Worm (Caenorhabditis elegans) whole organism, late embryonic: Measurements from ENCODE around the gene M163.5.
A peak's percentile ranks its signal among the peaks of the same experiment; 100 is the strongest.

ENCODE experiments used
- C38D4.7 ChIP-seq: fragments of 200-800 bp; sonication (Bioruptor generic); optimal IDR thresholded peaks from 2 replicates; lab custom pipeline; 2018; ENCODE audit warnings: mild to moderate bottlenecking, missing genetic modification characterization, moderate library complexity, missing compliant biosample characterization
- F13H6.1 ChIP-seq: sonication (generic microtip); optimal IDR thresholded peaks from 2 replicates; lab custom pipeline; 2016; ENCODE audit warnings: missing genetic modification characterization, missing compliant biosample characterization
- K09A11.1 ChIP-seq: sonication (generic microtip); optimal IDR thresholded peaks from 2 replicates; lab custom pipeline; 2017; ENCODE audit warnings: antibody characterized with exemption, mild to moderate bottlenecking, missing genetic modification characterization, missing compliant biosample characterization; ENCODE audit not compliant: insufficient read depth
- T23F11.4 ChIP-seq: fragments of 200-800 bp; sonication (Bioruptor generic); optimal IDR thresholded peaks from 2 replicates; lab custom pipeline; 2018; ENCODE audit warnings: mild to moderate bottlenecking, missing genetic modification characterization, missing compliant biosample characterization
- Y22D7AL.16 ChIP-seq: sonication (generic microtip); optimal IDR thresholded peaks from 2 replicates; lab custom pipeline; 2016; ENCODE audit warnings: missing genetic modification characterization, missing compliant biosample characterization
- ahr-1 ChIP-seq: sonication (generic microtip); optimal IDR thresholded peaks from 2 replicates; lab custom pipeline; 2016; ENCODE audit warnings: missing genetic modification characterization, missing compliant biosample characterization
- ama-1 ChIP-seq: fragments of 150-350 bp; optimal IDR thresholded peaks from 2 replicates; lab custom pipeline; 2014
- ceh-14 ChIP-seq: sonication (generic microtip); optimal IDR thresholded peaks from 2 replicates; lab custom pipeline; 2016; ENCODE audit warnings: missing genotype, missing genetic modification characterization, missing compliant biosample characterization
- ceh-22 ChIP-seq: sonication (generic microtip); optimal IDR thresholded peaks from 2 replicates; lab custom pipeline; 2017; ENCODE audit warnings: missing biosample characterization, missing genetic modification characterization
- ceh-30 ChIP-seq: fragments of 150-350 bp; optimal IDR thresholded peaks from 2 replicates; lab custom pipeline; 2014; ENCODE audit warnings: missing biosample characterization, missing genetic modification characterization
- ceh-45 ChIP-seq: fragments of 200-800 bp; sonication (Bioruptor generic); IDR thresholded peaks from 2 replicates; pipeline ENCODE4 v1.3.6; 2022; ENCODE audit warnings: missing genetic modification reagents, missing genetic modification characterization, missing compliant biosample characterization
- ceh-48 ChIP-seq: sonication (generic microtip); optimal IDR thresholded peaks from 2 replicates; lab custom pipeline; 2016; ENCODE audit warnings: missing genetic modification characterization, inconsistent platforms, missing compliant biosample characterization
- ceh-6 ChIP-seq: fragments of 200-800 bp; sonication (Bioruptor generic); optimal IDR thresholded peaks from 2 replicates; lab custom pipeline; 2018; ENCODE audit warnings: mild to moderate bottlenecking, missing genetic modification characterization, missing compliant biosample characterization
- ceh-9 ChIP-seq: sonication (generic microtip); optimal IDR thresholded peaks from 2 replicates; lab custom pipeline; 2016; ENCODE audit warnings: mild to moderate bottlenecking, missing genetic modification characterization, inconsistent platforms, missing compliant biosample characterization
- dve-1 ChIP-seq: sonication (generic microtip); optimal IDR thresholded peaks from 2 replicates; lab custom pipeline; 2017; ENCODE audit warnings: antibody characterized with exemption, mild to moderate bottlenecking, missing genetic modification characterization, missing compliant biosample characterization
- elt-2 ChIP-seq: sonication (generic microtip); optimal IDR thresholded peaks from 2 replicates; lab custom pipeline; 2016; ENCODE audit warnings: missing genetic modification reagents, missing genetic modification characterization, missing compliant biosample characterization
- eyg-1 ChIP-seq: sonication (generic microtip); optimal IDR thresholded peaks from 2 replicates; lab custom pipeline; 2016; ENCODE audit warnings: missing genotype, missing genetic modification characterization, missing compliant biosample characterization
- fkh-10 ChIP-seq: fragments of 150-350 bp; optimal IDR thresholded peaks from 2 replicates; lab custom pipeline; 2014; ENCODE audit warnings: missing biosample characterization, missing genetic modification reagents, missing genetic modification characterization
- fkh-6 ChIP-seq: sonication (generic microtip); optimal IDR thresholded peaks from 2 replicates; lab custom pipeline; 2016; ENCODE audit warnings: missing genetic modification characterization, missing compliant biosample characterization
- lim-6 ChIP-seq: sonication (generic microtip); optimal IDR thresholded peaks from 2 replicates; lab custom pipeline; 2016; ENCODE audit warnings: missing genetic modification characterization, missing compliant biosample characterization
- lin-11 ChIP-seq: fragments of 200-800 bp; sonication (Bioruptor generic); optimal IDR thresholded peaks from 2 replicates; lab custom pipeline; 2018; ENCODE audit warnings: mild to moderate bottlenecking, missing genetic modification characterization, missing compliant biosample characterization
- madf-2 ChIP-seq: sonication (generic microtip); optimal IDR thresholded peaks from 2 replicates; lab custom pipeline; 2017; ENCODE audit warnings: missing genetic modification characterization, missing compliant biosample characterization
- nhr-11 ChIP-seq: fragments of 150-350 bp; optimal IDR thresholded peaks from 2 replicates; lab custom pipeline; 2014; ENCODE audit warnings: missing biosample characterization, missing genetic modification characterization
- nhr-232 ChIP-seq: sonication (generic microtip); optimal IDR thresholded peaks from 2 replicates; lab custom pipeline; 2016; ENCODE audit warnings: missing genetic modification characterization, missing compliant biosample characterization
- odd-2 ChIP-seq: sonication (generic microtip); optimal IDR thresholded peaks from 2 replicates; lab custom pipeline; 2017; ENCODE audit warnings: antibody characterized with exemption, mild to moderate bottlenecking, missing genetic modification characterization, missing compliant biosample characterization
- pha-2 ChIP-seq: sonication (generic microtip); optimal IDR thresholded peaks from 2 replicates; lab custom pipeline; 2017; ENCODE audit warnings: mild to moderate bottlenecking, missing genetic modification characterization, missing compliant biosample characterization
- pqm-1 ChIP-seq: sonication (generic microtip); optimal IDR thresholded peaks from 2 replicates; lab custom pipeline; 2016; ENCODE audit warnings: missing genetic modification characterization, missing compliant biosample characterization
- ref-2 ChIP-seq: sonication (generic microtip); optimal IDR thresholded peaks from 2 replicates; lab custom pipeline; 2016; ENCODE audit warnings: missing genetic modification characterization, missing compliant biosample characterization
- rnt-1 ChIP-seq: sonication (generic microtip); optimal IDR thresholded peaks from 2 replicates; lab custom pipeline; 2016; ENCODE audit warnings: missing genetic modification characterization, missing compliant biosample characterization
- sdc-2 ChIP-seq: sonication (generic microtip); optimal IDR thresholded peaks from 2 replicates; lab custom pipeline; 2016; ENCODE audit warnings: missing genotype, missing genetic modification characterization, missing compliant biosample characterization
- sox-2 ChIP-seq: fragments of 200-800 bp; sonication (Bioruptor generic); IDR thresholded peaks from 2 replicates; pipeline ENCODE4 v1.3.6; 2022; ENCODE audit warnings: missing genetic modification reagents, missing genetic modification characterization, missing compliant biosample characterization
- tbx-2 ChIP-seq: sonication (generic microtip); optimal IDR thresholded peaks from 2 replicates; lab custom pipeline; 2016; ENCODE audit warnings: missing genetic modification characterization, missing compliant biosample characterization
- ttx-3 ChIP-seq: sonication (generic microtip); optimal IDR thresholded peaks from 2 replicates; lab custom pipeline; 2016; ENCODE audit warnings: missing genetic modification reagents, missing genetic modification characterization, missing compliant biosample characterization
- unc-3 ChIP-seq, 2 experiments: fragments of 200-800 bp in 1 of 2; sonication (Bioruptor generic) in 1 of 2; sonication (generic microtip) in 1 of 2; conservative IDR thresholded peaks in 1 of 2; optimal IDR thresholded peaks in 1 of 2; 2 replicates each; pipeline versions ENCODE4 v1.3.6 to Lab custom; 2016 to 2022; ENCODE audit warnings: missing compliant biosample characterization in 2 of 2, missing genetic modification characterization in 2 of 2, missing genetic modification reagents in 1 of 2
- unc-42 ChIP-seq: sonication (generic microtip); optimal IDR thresholded peaks from 2 replicates; lab custom pipeline; 2016; ENCODE audit warnings: missing genotype, missing genetic modification characterization, missing compliant biosample characterization
- unc-55 ChIP-seq: sonication (generic microtip); optimal IDR thresholded peaks from 2 replicates; lab custom pipeline; 2017; ENCODE audit warnings: missing biosample characterization, missing genetic modification reagents, missing genetic modification characterization
- zip-5 ChIP-seq: sonication (generic microtip); optimal IDR thresholded peaks from 2 replicates; lab custom pipeline; 2016; ENCODE audit warnings: missing genetic modification characterization, missing compliant biosample characterization

M163.5 gene

DNA sequence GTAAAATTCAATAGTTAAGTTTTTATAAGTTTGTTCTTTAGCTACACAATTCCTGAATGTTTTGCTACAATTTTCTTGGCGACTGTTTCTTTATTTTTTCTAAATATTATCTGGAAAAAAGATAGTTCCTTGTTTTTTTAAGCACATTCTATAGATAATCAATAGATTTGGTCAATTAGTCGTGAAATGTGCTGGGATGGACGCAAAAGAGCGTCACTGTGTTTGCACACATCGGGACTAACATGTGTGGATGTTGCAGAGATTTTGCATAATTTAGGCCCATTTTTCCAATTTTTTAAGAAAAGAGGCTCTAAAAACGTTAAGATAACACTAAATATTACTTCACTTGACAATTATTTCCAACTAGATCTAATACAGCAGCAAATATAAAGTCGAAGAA lies 39.6 kb downstream of the M163.5 start:
- TF ChIP-seq F13H6.1 (tag; lab: Kevin White, UChicago) (no peak), ceh-48 (tag; lab: Kevin White, UChicago) (peak; percentile 95), fkh-6 (no peak), unc-42 (tag; lab: Kevin White, UChicago) (peak; percentile 77), odd-2 (tag; lab: Kevin White, UChicago) (no peak), ceh-9 (tag; lab: Kevin White, UChicago) (no peak), ttx-3 (tag; lab: Kevin White, UChicago) (peak; percentile 32), pha-2 (tag; lab: Kevin White, UChicago) (no peak), sox-2 (GFP tag; lab: Robert Waterston, UW) (no peak), pqm-1 (tag; lab: Kevin White, UChicago) (no peak), sdc-2 (tag; lab: Kevin White, UChicago) (peak; percentile 24), ceh-30 (no peak)

DNA sequence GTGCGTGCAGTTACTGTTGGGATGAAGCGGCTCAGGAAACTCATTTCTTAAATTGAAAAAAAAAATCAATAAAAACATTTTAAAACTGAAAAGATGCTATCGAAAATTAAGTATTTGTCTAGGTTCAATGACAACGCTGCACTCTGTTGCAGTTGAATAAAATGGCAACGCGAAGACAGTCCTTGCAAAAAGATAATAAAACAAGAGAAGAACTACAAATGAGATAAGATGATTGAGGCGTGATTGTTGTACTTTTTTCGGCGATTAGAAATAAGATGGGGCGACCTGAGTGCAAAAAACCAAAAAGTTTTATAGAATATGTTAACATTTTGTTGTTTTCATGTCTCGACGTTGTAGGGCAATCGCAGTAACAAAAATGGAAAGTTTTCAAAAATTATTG lies 41.2 kb downstream of the M163.5 start, which contains the start of gene gcsh-1:
gcsh-1 (minus strand) TSS at position 46 of the 400 bp plus-strand sequence.
- TF ChIP-seq unc-55 (GFP tag; lab: Kevin White, UChicago), result no peak
- TF ChIP-seq fkh-6, result no peak
- no peak for TF ChIP-seq lim-6 (tag; lab: Kevin White, UChicago)
- no peak for TF ChIP-seq T23F11.4 (GFP tag; lab: Kevin White, UChicago)
- TF ChIP-seq ama-1 (lab: Kevin White, UChicago), result no peak
- TF ChIP-seq elt-2 (tag; lab: Kevin White, UChicago), result peak; percentile 53
- no peak for TF ChIP-seq zip-5
- TF ChIP-seq, all 69 proteins: peak for 1

DNA sequence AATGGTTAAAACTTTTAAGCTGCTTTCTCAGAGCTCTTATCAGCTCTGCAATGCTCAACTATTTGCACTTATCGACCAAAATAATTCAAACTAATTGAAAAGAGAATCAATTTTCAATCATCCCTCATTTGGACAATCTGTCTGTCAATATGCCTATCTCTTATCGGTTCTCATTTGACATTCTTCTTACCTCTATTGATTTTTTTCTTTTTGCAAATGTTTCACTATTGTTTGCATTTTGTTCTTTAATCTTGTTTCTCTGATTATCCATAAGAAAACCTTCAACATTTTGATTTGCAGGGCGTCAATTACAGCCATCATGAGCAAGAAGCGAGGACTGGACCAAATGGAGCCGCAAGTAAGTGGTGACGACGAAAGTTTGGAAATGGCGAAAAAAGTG lies 42.7 kb downstream of the M163.5 start, which contains the start of gene D1025.10:
D1025.10 (plus strand) TSS at position 301 of the 400 bp plus-strand sequence.
- no peak for TF ChIP-seq ama-1 (lab: Kevin White, UChicago)
- TF ChIP-seq, all 69 proteins: peak for 0

DNA sequence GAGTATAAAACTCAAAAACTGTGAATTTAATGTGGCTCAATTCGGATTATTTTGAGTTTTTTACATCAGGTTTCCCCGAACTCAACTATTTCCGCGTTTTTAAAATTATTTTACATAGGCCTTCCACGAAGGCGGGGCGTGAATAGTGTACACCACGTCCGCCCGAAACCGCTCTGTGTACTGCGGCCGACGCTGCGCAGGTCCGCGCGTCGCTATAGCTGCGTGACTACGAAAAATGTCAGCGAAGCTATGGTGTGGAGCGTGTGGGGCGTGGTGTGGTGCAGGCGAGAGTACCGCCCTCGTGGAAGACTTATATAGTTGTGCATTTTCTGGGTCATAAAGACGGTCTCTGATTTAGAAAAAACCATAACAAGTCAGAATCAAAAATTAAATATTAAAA lies 44.0 kb downstream of the M163.5 start:
- TF ChIP-seq nhr-11 (no peak), ceh-45 (GFP tag; lab: Robert Waterston, UW) (no peak), ref-2 (tag; lab: Kevin White, UChicago) (no peak), unc-3 (GFP tag; conservative IDR thresholded peaks at IDR 0.05; lab: Robert Waterston, UW) (no peak), unc-3 (tag; optimal IDR thresholded peaks at IDR 0.05; lab: Kevin White, UChicago) (no peak)

DNA sequence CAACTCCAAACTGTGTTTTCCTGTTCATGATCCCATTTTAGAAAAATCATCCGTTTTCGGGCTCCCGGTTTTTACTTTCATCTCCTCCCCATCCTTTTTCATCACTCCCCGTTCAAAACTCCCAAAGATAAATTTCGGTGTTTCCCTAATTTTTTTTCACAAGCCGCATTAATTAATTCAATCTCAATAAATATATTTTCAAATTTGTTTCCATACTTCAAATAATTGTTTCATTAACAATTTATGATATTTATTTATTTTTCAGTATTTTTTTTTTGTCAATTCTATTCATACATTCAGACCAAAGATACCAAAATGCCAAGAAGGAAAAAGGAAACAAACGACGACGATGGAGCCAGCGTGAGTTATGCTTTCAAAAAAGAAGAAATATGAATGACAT lies 46.6 kb downstream of the M163.5 start, which contains the start of gene D1025.1:
D1025.1 (plus strand) TSS at position 301 of the 400 bp plus-strand sequence.
- TF ChIP-seq unc-3 (GFP tag; conservative IDR thresholded peaks at IDR 0.05; lab: Robert Waterston, UW) (no peak), unc-3 (tag; optimal IDR thresholded peaks at IDR 0.05; lab: Kevin White, UChicago) (no peak), nhr-232 (no peak), C38D4.7 (no peak), rnt-1 (tag; lab: Kevin White, UChicago) (no peak), tbx-2 (tag; lab: Kevin White, UChicago) (no peak), ceh-14 (tag; lab: Kevin White, UChicago) (no peak), fkh-10 (GFP tag; lab: Kevin White, UChicago) (no peak), odd-2 (tag; lab: Kevin White, UChicago) (no peak), Y22D7AL.16 (tag; lab: Kevin White, UChicago) (no peak), ref-2 (tag; lab: Kevin White, UChicago) (no peak), madf-2 (no peak), F13H6.1 (tag; lab: Kevin White, UChicago) (no peak), ceh-22 (tag; lab: Kevin White, UChicago) (no peak)

DNA sequence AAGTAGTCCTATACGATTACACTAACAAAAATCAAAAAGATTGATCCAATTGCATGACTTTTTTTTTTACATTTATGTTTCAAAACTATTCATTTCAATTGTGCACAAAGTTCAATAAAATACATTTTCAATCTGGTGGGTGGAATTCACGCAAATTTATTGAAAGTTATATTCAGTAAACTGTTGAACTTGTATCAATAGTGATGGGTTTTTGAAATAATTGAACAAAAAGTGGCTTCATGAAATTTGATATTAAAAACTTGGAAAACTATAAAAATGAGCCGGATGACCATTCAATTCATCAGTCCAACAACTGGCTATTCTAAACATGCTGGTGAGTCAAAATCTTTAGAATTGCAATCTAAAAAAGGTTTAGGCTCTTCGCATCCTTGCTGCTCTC lies 49.4 kb downstream of the M163.5 start, which contains the start of gene nspc-16:
nspc-16 (plus strand) TSS at position 301 of the 400 bp plus-strand sequence.
- TF ChIP-seq eyg-1 (tag; lab: Kevin White, UChicago), result no peak
- no peak for TF ChIP-seq F13H6.1 (tag; lab: Kevin White, UChicago)
- no peak for TF ChIP-seq nhr-232
- no peak for TF ChIP-seq K09A11.1 (tag; lab: Kevin White, UChicago)
- no peak for TF ChIP-seq lin-11
- TF ChIP-seq rnt-1 (tag; lab: Kevin White, UChicago), result no peak
- TF ChIP-seq elt-2 (tag; lab: Kevin White, UChicago), result no peak
- no peak for TF ChIP-seq ceh-6 (GFP tag; lab: Kevin White, UChicago)
- no peak for TF ChIP-seq dve-1 (tag; lab: Kevin White, UChicago)
- no peak for TF ChIP-seq sdc-2 (tag; lab: Kevin White, UChicago)
- no peak for TF ChIP-seq ahr-1 (tag; lab: Kevin White, UChicago)
